Worm (Caenorhabditis elegans) whole organism, L1 larva: ENCODE data around the gene fbxa-50.
A peak's percentile ranks its signal among the peaks of the same experiment; 100 is the strongest.

Experiments used
- F16B12.6 ChIP-seq: fragments of 150-350 bp; optimal IDR thresholded peaks from 2 replicates; lab custom pipeline; 2014; ENCODE audit warnings: missing biosample characterization, missing genetic modification characterization
- alr-1 ChIP-seq: fragments of 200-800 bp; sonication (Bioruptor generic); optimal IDR thresholded peaks from 2 replicates; lab custom pipeline; 2018; ENCODE audit warnings: borderline replicate concordance, mild to moderate bottlenecking, missing genetic modification characterization, missing compliant biosample characterization
- aly-2 ChIP-seq: fragments of 150-350 bp; optimal IDR thresholded peaks from 2 replicates; lab custom pipeline; 2014; ENCODE audit warnings: missing biosample characterization, missing genetic modification characterization
- ceh-63 ChIP-seq: fragments of 200-800 bp; sonication (Bioruptor generic); optimal IDR thresholded peaks from 2 replicates; lab custom pipeline; 2018; ENCODE audit warnings: mild to moderate bottlenecking, missing genetic modification characterization, missing compliant biosample characterization
- ceh-8 ChIP-seq: fragments of 200-800 bp; sonication (Bioruptor generic); optimal IDR thresholded peaks from 2 replicates; lab custom pipeline; 2018; ENCODE audit warnings: mild to moderate bottlenecking, missing genetic modification characterization, moderate library complexity, missing compliant biosample characterization
- efl-1 ChIP-seq, 4 experiments: fragments of 150-350 bp; optimal IDR thresholded peaks in 3 of 4; peaks in 1 of 4; 1 replicate in 1 of 4; 2 replicates in 3 of 4; lab custom pipeline; 2014; ENCODE audit warnings: missing biosample characterization in 2 of 4, missing genetic modification characterization in 2 of 4, missing genetic modification reagents in 2 of 4
- elt-2 ChIP-seq: sonication (generic microtip); optimal IDR thresholded peaks from 2 replicates; lab custom pipeline; 2016; ENCODE audit warnings: missing genetic modification characterization, mild to moderate bottlenecking, inconsistent platforms, missing compliant biosample characterization, missing genetic modification reagents
- elt-3 ChIP-seq, 6 experiments: fragments of 150-350 bp in 1 of 6; sonication (generic microtip); optimal IDR thresholded peaks; 2 replicates each; lab custom pipeline; 2017 to 2018; ENCODE audit warnings: missing biosample characterization in 6 of 6, missing genetic modification characterization in 6 of 6, inconsistent platforms in 1 of 6
- hlh-17 ChIP-seq: fragments of 200-800 bp; sonication (Bioruptor generic); optimal IDR thresholded peaks from 2 replicates; lab custom pipeline; 2018; ENCODE audit warnings: missing genetic modification characterization, mild to moderate bottlenecking, missing compliant biosample characterization, moderate library complexity, borderline replicate concordance
- hlh-4 ChIP-seq: sonication (generic microtip); optimal IDR thresholded peaks from 2 replicates; lab custom pipeline; 2016; ENCODE audit warnings: mild to moderate bottlenecking, missing genetic modification characterization, missing compliant biosample characterization
- irx-1 ChIP-seq: sonication (generic microtip); optimal IDR thresholded peaks from 2 replicates; lab custom pipeline; 2016; ENCODE audit warnings: missing genetic modification characterization, missing compliant biosample characterization
- lin-13 ChIP-seq: fragments of 150-350 bp; optimal IDR thresholded peaks from 2 replicates; lab custom pipeline; 2014; ENCODE audit warnings: missing biosample characterization, missing genetic modification reagents, missing genetic modification characterization
- lin-35 ChIP-seq, 2 experiments: fragments of 150-350 bp; optimal IDR thresholded peaks; 2 replicates each; lab custom pipeline; 2014; ENCODE audit warnings: missing biosample characterization in 2 of 2, missing genetic modification characterization in 2 of 2, missing genetic modification reagents in 2 of 2
- lin-39 ChIP-seq: fragments of 150-350 bp; optimal IDR thresholded peaks from 2 replicates; lab custom pipeline; 2014; ENCODE audit warnings: missing biosample characterization, missing genetic modification reagents, missing genetic modification characterization
- lsy-2 ChIP-seq, 2 experiments: fragments of 150-350 bp; optimal IDR thresholded peaks; 2 replicates each; lab custom pipeline; 2014; ENCODE audit warnings: missing biosample characterization in 2 of 2, missing genetic modification characterization in 2 of 2
- mab-9 ChIP-seq: fragments of 200-800 bp; sonication (Bioruptor generic); IDR thresholded peaks from 2 replicates; pipeline ENCODE4 v1.3.6; 2022; ENCODE audit warnings: missing genetic modification reagents, missing genetic modification characterization, missing compliant biosample characterization
- mef-2 ChIP-seq: fragments of 150-350 bp; optimal IDR thresholded peaks from 2 replicates; lab custom pipeline; 2014; ENCODE audit warnings: missing biosample characterization, missing genetic modification characterization
- nhr-12 ChIP-seq: sonication (generic microtip); optimal IDR thresholded peaks from 2 replicates; lab custom pipeline; 2017; ENCODE audit warnings: missing biosample characterization, missing genetic modification characterization
- nhr-19 ChIP-seq: fragments of 200-800 bp; sonication (Bioruptor generic); conservative IDR thresholded peaks from 2 replicates; pipeline ENCODE4 v1.3.6; 2022; ENCODE audit warnings: missing genetic modification characterization, missing compliant biosample characterization
- nhr-20 ChIP-seq: sonication (generic microtip); optimal IDR thresholded peaks from 2 replicates; lab custom pipeline; 2016; ENCODE audit warnings: mild to moderate bottlenecking, missing genetic modification characterization, missing compliant biosample characterization
- nhr-28 ChIP-seq: fragments of 150-350 bp; optimal IDR thresholded peaks from 2 replicates; lab custom pipeline; 2014; ENCODE audit warnings: missing biosample characterization, missing genetic modification characterization
- nhr-47 ChIP-seq: sonication (generic microtip); optimal IDR thresholded peaks from 2 replicates; lab custom pipeline; 2016; ENCODE audit warnings: mild to moderate bottlenecking, missing genetic modification characterization, moderate library complexity, missing compliant biosample characterization
- nhr-71 ChIP-seq: sonication (generic microtip); optimal IDR thresholded peaks from 2 replicates; lab custom pipeline; 2016; ENCODE audit warnings: mild to moderate bottlenecking, missing genetic modification characterization, moderate library complexity, missing compliant biosample characterization
- nhr-76 ChIP-seq: sonication (generic microtip); optimal IDR thresholded peaks from 2 replicates; lab custom pipeline; 2017; ENCODE audit warnings: missing biosample characterization, missing genetic modification characterization
- nhr-77 ChIP-seq: fragments of 150-350 bp; optimal IDR thresholded peaks from 2 replicates; lab custom pipeline; 2014; ENCODE audit warnings: missing biosample characterization, missing genetic modification characterization
- nhr-85 ChIP-seq: sonication (generic microtip); peaks from one replicate; lab custom pipeline; 2016; ENCODE audit warnings: missing genetic modification characterization, inconsistent platforms, missing compliant biosample characterization
- nhr-90 ChIP-seq: sonication (generic microtip); optimal IDR thresholded peaks from 2 replicates; lab custom pipeline; 2016; ENCODE audit warnings: mild to moderate bottlenecking, missing genetic modification characterization, missing compliant biosample characterization; ENCODE audit not compliant: poor library complexity
- pqm-1 ChIP-seq: sonication (generic microtip); optimal IDR thresholded peaks from 3 replicates; lab custom pipeline; 2017; ENCODE audit warnings: missing biosample characterization, missing genetic modification characterization
- rnt-1 ChIP-seq: sonication (generic microtip); optimal IDR thresholded peaks from 2 replicates; lab custom pipeline; 2016; ENCODE audit warnings: mild to moderate bottlenecking, missing genetic modification characterization, moderate library complexity, missing compliant biosample characterization
- snu-23 ChIP-seq: sonication (generic microtip); optimal IDR thresholded peaks from 2 replicates; lab custom pipeline; 2016; ENCODE audit warnings: missing genetic modification characterization, missing compliant biosample characterization
- tlp-1 ChIP-seq: fragments of 150-350 bp; optimal IDR thresholded peaks from 2 replicates; lab custom pipeline; 2014; ENCODE audit warnings: missing biosample characterization, missing genetic modification characterization
- unc-30 ChIP-seq: sonication (generic microtip); optimal IDR thresholded peaks from 2 replicates; lab custom pipeline; 2017; ENCODE audit warnings: missing biosample characterization, missing genetic modification characterization
- unc-86 ChIP-seq: sonication (generic microtip); optimal IDR thresholded peaks from 2 replicates; lab custom pipeline; 2016; ENCODE audit warnings: missing genetic modification characterization, missing compliant biosample characterization
- zag-1 ChIP-seq: fragments of 150-350 bp; optimal IDR thresholded peaks from 2 replicates; lab custom pipeline; 2014; ENCODE audit warnings: missing biosample characterization, missing genetic modification characterization
- zip-4 ChIP-seq: fragments of 200-800 bp; sonication (Bioruptor generic); optimal IDR thresholded peaks from 2 replicates; lab custom pipeline; 2018; ENCODE audit warnings: mild to moderate bottlenecking, missing genetic modification characterization, moderate library complexity, missing compliant biosample characterization

Gene fbxa-50

ce11 chrIII:1279197-1279596, 9.1 kb downstream of the fbxa-50 start (continued):
- TF ChIP-seq unc-30 (tag; lab: Kevin White, UChicago) = no peak
- TF ChIP-seq mab-9 (GFP tag; lab: Robert Waterston, UW) = no peak
- TF ChIP-seq zip-4 (GFP tag; lab: Kevin White, UChicago) = peak; percentile 55
- no peak for TF ChIP-seq nhr-77

ce11 chrIII:1275513-1275912, 12.8 kb downstream of the fbxa-50 start, which contains the start of gene fbxa-30:
TSS of gene fbxa-30 (minus strand) at chrIII:1275613.
- no peak for TF ChIP-seq alr-1 (tag; lab: Kevin White, UChicago)
- no peak for TF ChIP-seq nhr-76 (tag; lab: Kevin White, UChicago)
- TF ChIP-seq mab-9 (GFP tag; lab: Robert Waterston, UW) = no peak
- no peak for TF ChIP-seq hlh-17 (GFP tag; lab: Kevin White, UChicago)
- TF ChIP-seq tlp-1 = no peak
- no peak for TF ChIP-seq ceh-63 (GFP tag; lab: Kevin White, UChicago)
- no peak for TF ChIP-seq nhr-20 (tag; lab: Kevin White, UChicago)
- no peak for TF ChIP-seq nhr-90 (tag; lab: Kevin White, UChicago)
- TF ChIP-seq aly-2 (tag; lab: Kevin White, UChicago) = no peak
- no peak for TF ChIP-seq elt-2 (tag; lab: Kevin White, UChicago)
- TF ChIP-seq nhr-71 (tag; lab: Kevin White, UChicago) = no peak
- TF ChIP-seq elt-3 (tag; optimal IDR thresholded peaks at IDR 0.05; lab: Kevin White, UChicago) = no peak
- TF ChIP-seq nhr-19 (GFP tag; lab: Robert Waterston, UW) = no peak
- no peak for TF ChIP-seq nhr-28 (tag; lab: Kevin White, UChicago)
- TF ChIP-seq nhr-12 = no peak
- no peak for TF ChIP-seq lsy-2 (tag; optimal IDR thresholded peaks at IDR 0.05; lab: Kevin White, UChicago)

DNA sequence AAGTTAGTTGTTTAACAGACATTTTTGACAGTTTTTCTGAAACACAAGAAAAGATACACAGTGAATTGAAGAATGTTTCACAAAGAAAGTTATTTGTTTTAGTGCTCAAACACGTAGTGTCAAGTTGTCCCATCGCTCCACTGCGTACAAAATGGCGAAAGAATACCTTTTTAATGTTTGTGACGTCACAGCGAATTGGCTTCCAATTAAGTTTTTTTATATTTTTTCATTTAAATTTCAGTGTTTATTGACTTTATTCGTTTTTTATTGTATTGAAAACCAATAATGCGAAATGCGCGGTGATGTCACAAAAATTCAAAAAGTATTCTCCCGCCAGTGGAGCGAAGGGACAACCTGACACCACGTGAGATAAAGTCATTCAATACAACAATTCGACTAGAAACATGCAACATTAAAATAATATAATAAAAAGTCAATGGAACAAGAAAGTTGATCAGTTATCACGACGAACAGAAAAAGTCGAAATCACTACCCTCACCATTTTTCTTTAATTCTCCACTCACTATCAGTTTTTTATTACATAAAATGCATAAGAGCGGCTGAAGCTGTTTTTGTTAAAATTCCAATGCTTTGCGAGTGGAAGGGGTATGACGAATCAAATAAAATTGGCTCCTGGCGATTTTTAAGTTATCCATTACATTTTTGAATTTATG, 14.5 kb downstream of the fbxa-50 start, which contains the start of gene fbxa-29:
Gene fbxa-29 (minus strand): TSS at position 51 of the 674 bp plus-strand sequence.
- peak; percentile 8 for TF ChIP-seq elt-2 (tag; lab: Kevin White, UChicago)
- TF ChIP-seq nhr-47 (tag; lab: Kevin White, UChicago) = no peak

DNA sequence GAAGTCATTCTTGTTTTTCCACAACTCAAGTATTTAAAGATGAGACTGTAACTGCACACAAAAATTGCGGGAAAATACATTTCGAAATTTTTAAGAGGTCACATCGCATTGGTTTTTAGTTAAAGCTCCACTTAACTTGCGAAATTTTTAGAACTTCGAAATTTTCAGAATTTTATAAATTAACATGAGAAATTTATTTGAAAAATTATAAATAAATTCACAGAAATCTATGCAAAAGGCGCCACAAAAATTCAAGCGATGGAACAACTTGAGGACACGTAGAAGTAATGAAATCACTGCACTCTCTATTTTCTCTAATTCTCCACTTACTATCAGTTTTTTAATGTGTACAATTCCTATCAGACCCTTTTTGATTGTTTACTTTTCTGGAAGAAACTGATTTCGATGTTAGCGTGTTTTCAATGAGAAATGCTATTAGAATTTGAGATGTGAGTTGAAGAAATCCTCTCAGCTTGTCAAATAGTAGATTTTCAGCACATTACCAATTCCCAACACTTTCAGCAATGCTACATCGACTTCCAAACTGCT, 16.9 kb downstream of the fbxa-50 start, which contains the start of gene fbxa-31:
Gene fbxa-31 (minus strand): TSS at position 51 of the 549 bp plus-strand sequence.
- no peak for TF ChIP-seq snu-23
- no peak for TF ChIP-seq nhr-71 (tag; lab: Kevin White, UChicago)
- no peak for TF ChIP-seq nhr-12
- peak in 1 of 2 experiments; percentile 27 for TF ChIP-seq lin-35 (GFP tag; optimal IDR thresholded peaks at IDR 0.05; lab: Kevin White, UChicago)
- TF ChIP-seq elt-2 (tag; lab: Kevin White, UChicago) = peak; percentile 24
- TF ChIP-seq nhr-19 (GFP tag; lab: Robert Waterston, UW) = no peak
- TF ChIP-seq aly-2 (tag; lab: Kevin White, UChicago) = no peak
- TF ChIP-seq zip-4 (GFP tag; lab: Kevin White, UChicago) = no peak
- no peak for TF ChIP-seq mef-2 (tag; lab: Kevin White, UChicago)
- TF ChIP-seq ceh-8 (GFP tag; lab: Kevin White, UChicago) = no peak
- no peak for TF ChIP-seq irx-1 (tag; lab: Kevin White, UChicago)
- no peak for TF ChIP-seq lin-39
- TF ChIP-seq F16B12.6 (tag; lab: Kevin White, UChicago) = no peak
- no peak for TF ChIP-seq pqm-1 (tag; lab: Kevin White, UChicago)
- no peak for TF ChIP-seq nhr-85
- no peak for TF ChIP-seq rnt-1 (tag; lab: Kevin White, UChicago)
- no peak for TF ChIP-seq zag-1
- no peak for TF ChIP-seq efl-1 (optimal IDR thresholded peaks at IDR 0.05; lab: Kevin White, UChicago)
- TF ChIP-seq efl-1 (GFP tag; optimal IDR thresholded peaks at IDR 0.05 in 1 of 2; lab: Kevin White, UChicago) = peak in 1 of 2 experiments; percentile 26
- TF ChIP-seq hlh-4 (tag; lab: Kevin White, UChicago) = no peak
- TF ChIP-seq lin-13 (GFP tag; lab: Kevin White, UChicago) = no peak
- no peak for TF ChIP-seq unc-86 (tag; lab: Kevin White, UChicago)
